Worm (Caenorhabditis elegans): ENCODE measurements around the gene del-9.

Gene del-9

DNA sequence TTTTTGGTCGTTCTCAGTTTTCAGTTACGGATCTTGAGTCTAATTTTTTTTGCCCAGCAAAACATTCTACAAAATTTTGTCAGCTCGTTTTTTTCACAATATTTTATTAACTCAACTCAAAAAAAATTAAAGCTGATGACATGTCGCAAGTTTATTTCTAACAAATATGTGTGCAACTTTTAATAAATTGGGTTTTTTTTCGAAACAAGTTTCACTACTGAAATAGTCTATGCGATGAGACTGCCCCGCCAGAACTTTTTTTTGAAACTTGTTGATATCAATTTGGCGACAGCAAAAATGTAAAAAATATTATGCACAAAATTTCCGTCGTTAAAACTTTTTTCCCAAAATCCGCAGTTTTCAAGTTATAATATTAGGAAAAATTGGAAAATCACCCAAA lies 6.0 kb upstream of the del-9 start, which contains the start of gene C18B2.2:
TSS of gene C18B2.2 (plus strand) at position 301 of the 400 bp plus-strand sequence.
- TF ChIP-seq snpc-3.4 (tag; optimal IDR thresholded peaks at IDR 0.05) (no peak), ekl-4 (GFP tag; IDR thresholded peaks at IDR 0.05) (no peak), dpff-1 (tag; optimal IDR thresholded peaks at IDR 0.05) (no peak), somi-1 (GFP tag; optimal IDR thresholded peaks at IDR 0.05) (no peak), rcor-1 (GFP tag; IDR thresholded peaks at IDR 0.05) (no peak), hlh-26 (GFP tag; conservative IDR thresholded peaks at IDR 0.05) (no peak), ztf-22 (GFP tag; optimal IDR thresholded peaks at IDR 0.05) (no peak), T07F8.4 (tag; optimal IDR thresholded peaks at IDR 0.05) (no peak), ztf-18 (tag; optimal IDR thresholded peaks at IDR 0.05) (no peak), snpc-1.3 (tag; optimal IDR thresholded peaks at IDR 0.05; ENCODE audit: insufficient read depth) (no peak), ztf-28 (GFP tag; IDR thresholded peaks at IDR 0.05) (no peak), attf-5 (GFP tag; optimal IDR thresholded peaks at IDR 0.05) (no peak), F55B11.4 (tag; optimal IDR thresholded peaks at IDR 0.05; ENCODE audit: borderline replicate concordance, insufficient read depth) (no peak), let-607 (tag; optimal IDR thresholded peaks at IDR 0.05) (no peak), F57A8.1 (GFP tag; optimal IDR thresholded peaks at IDR 0.05) (no peak), egl-44 (GFP tag; IDR thresholded peaks at IDR 0.05) (no peak)

DNA sequence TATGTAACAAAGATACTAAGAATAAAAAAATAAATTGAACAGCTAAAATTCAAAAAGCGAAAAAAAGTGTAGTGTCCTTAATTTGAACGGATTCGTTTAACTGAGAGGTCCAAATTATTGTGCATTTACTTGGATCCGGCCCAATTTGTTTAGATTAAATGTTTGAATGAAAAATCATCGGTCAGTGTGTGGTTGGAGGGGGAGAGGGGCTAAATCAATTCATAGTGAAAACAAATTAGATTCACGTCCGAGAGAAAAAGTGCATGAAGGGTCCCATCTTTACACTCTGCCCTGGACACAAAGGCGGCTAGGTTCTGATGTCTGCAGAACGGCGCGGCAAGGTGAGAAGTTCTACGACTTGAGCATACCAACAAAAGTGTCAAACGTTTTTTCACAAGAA lies 1.7 kb upstream of the del-9 start:
- no peak for TF ChIP-seq F10E7.11 (tag; optimal IDR thresholded peaks at IDR 0.05)
- TF ChIP-seq ztf-25 (GFP tag; IDR thresholded peaks at IDR 0.05), result no peak
- no peak for TF ChIP-seq nfya-2 (GFP tag; IDR thresholded peaks at IDR 0.05)
- TF ChIP-seq pha-4 (tag; optimal IDR thresholded peaks at IDR 0.05), result no peak
- no peak for TF ChIP-seq madf-3 (GFP tag; IDR thresholded peaks at IDR 0.05)
- TF ChIP-seq T07F8.4 (tag; optimal IDR thresholded peaks at IDR 0.05), result no peak
- TF ChIP-seq ceh-27 (GFP tag; optimal IDR thresholded peaks at IDR 0.05), result no peak
- no peak for TF ChIP-seq F57A8.1 (GFP tag; optimal IDR thresholded peaks at IDR 0.05)
- TF ChIP-seq repo-1 (tag; optimal IDR thresholded peaks at IDR 0.05), result no peak
- TF ChIP-seq madf-8 (GFP tag; conservative IDR thresholded peaks at IDR 0.05), result no peak
- TF ChIP-seq nhr-179 (tag; optimal IDR thresholded peaks at IDR 0.05), result no peak
- TF ChIP-seq lag-1 (GFP tag; IDR thresholded peaks at IDR 0.05), result no peak
- no peak for TF ChIP-seq hmg-20 (GFP tag; IDR thresholded peaks at IDR 0.05)
- no peak for TF ChIP-seq ekl-4 (GFP tag; IDR thresholded peaks at IDR 0.05)

DNA sequence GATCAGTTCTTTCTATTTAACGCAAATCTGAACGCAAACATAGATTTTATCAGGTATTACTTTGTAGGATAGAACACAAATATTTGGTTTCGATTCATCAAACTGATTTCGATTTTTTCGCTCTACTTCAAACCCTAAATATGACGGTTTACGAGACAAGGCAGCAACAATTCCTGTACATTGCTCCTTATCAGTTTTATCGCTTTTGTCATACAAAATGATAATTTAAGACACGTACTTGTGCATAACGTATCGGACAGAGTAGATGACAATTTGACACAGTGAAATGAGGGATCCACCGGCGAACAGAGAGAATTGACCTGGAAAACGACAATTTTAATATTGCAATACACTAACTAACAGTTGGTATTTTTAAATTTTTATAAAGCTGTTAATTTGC lies 3.5 kb downstream of the del-9 start:
- no peak for TF ChIP-seq C17E4.6 (GFP tag; IDR thresholded peaks at IDR 0.05)
- TF ChIP-seq nhr-80 (tag; optimal IDR thresholded peaks at IDR 0.05), result peak; percentile 83
- no peak for TF ChIP-seq F49E8.2 (tag; optimal IDR thresholded peaks at IDR 0.05; ENCODE audit: insufficient read depth)
- peak; percentile 13 to 21 for TF ChIP-seq let-607 (tag; optimal IDR thresholded peaks at IDR 0.05)

DNA sequence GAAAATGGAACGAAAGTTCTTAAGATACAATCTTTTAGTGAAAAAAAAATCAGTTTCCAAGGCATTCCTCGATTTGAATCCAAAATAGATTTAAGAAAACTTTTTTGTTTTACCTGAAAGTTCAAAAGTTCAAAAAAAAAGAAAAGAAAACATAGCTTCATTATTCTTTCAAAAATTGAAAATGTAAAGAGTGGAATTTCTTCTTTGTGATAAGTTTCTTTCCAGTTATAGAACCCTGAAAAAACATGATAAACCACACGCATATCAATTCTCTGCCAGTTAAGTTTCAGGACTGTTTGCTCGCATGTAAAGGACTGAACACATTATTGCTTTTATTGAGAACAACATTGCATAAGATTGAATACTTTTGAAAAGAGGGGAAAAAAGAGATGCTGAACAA lies 5.4 kb downstream of the del-9 start:
- TF ChIP-seq sea-2 (GFP tag; IDR thresholded peaks at IDR 0.05) (no peak), lir-1 (GFP tag; conservative IDR thresholded peaks at IDR 0.05) (no peak), nhr-80 (tag; optimal IDR thresholded peaks at IDR 0.05) (no peak), F49E8.2 (tag; optimal IDR thresholded peaks at IDR 0.05; ENCODE audit: insufficient read depth) (no peak), pha-4 (tag; optimal IDR thresholded peaks at IDR 0.05) (no peak), T26A5.8 (tag; optimal IDR thresholded peaks at IDR 0.05) (no peak), ekl-4 (GFP tag; IDR thresholded peaks at IDR 0.05) (no peak), lin-26 (GFP tag; IDR thresholded peaks at IDR 0.05) (no peak), tbp1 (GFP tag; optimal IDR thresholded peaks at IDR 0.05) (no peak), mxl-1 (tag; optimal IDR thresholded peaks at IDR 0.05) (no peak), sdz-38 (tag; optimal IDR thresholded peaks at IDR 0.05) (no peak), nfya-2 (GFP tag; IDR thresholded peaks at IDR 0.05) (no peak), Y95B8A.8 (GFP tag; IDR thresholded peaks at IDR 0.05) (no peak), hlh-26 (GFP tag; conservative IDR thresholded peaks at IDR 0.05) (no peak)

Measured in whole organism, young adult.